Fruit fly (Drosophila melanogaster) S2 (cell line): ENCODE results near the gene CG12523.

ENCODE experiments used
- CG8478 ChIP-seq: fragments of >200 bp; optimal IDR thresholded peaks from 2 replicates; lab custom pipeline; 2018
- CTCF ChIP-seq, 2 experiments: fragments of >200 bp; optimal IDR thresholded peaks; 2 replicates each; lab custom pipeline; 2018

CG12523 gene

dm6 chr3L:10772527-10773184 lies 28.3 kb upstream of the CG12523 start:
- TF ChIP-seq CTCF (optimal IDR thresholded peaks at IDR 0.05; lab: Kevin White, UChicago) (no peak), CG8478 (lab: Kevin White, UChicago) (no peak)

dm6 chr3L:10773585-10773984 lies 27.4 kb upstream of the CG12523 start:
- TF ChIP-seq CG8478 (lab: Kevin White, UChicago) (no peak), CTCF (optimal IDR thresholded peaks at IDR 0.05; lab: Kevin White, UChicago) (no peak)

- TF ChIP-seq CTCF (optimal IDR thresholded peaks at IDR 0.05; lab: Kevin White, UChicago) = no peak
- TF ChIP-seq CG8478 (lab: Kevin White, UChicago) = no peak
Observed at dm6 chr3L:10775182-10775581, 25.8 kb upstream of the CG12523 start.

dm6 chr3L:10775736-10776135 lies 25.3 kb upstream of the CG12523 start:
- no peak for TF ChIP-seq CG8478 (lab: Kevin White, UChicago)
- no peak for TF ChIP-seq CTCF (optimal IDR thresholded peaks at IDR 0.05; lab: Kevin White, UChicago)

dm6 chr3L:10776367-10777026 lies 24.5 kb upstream of the CG12523 start:
- TF ChIP-seq CG8478 (lab: Kevin White, UChicago) (no peak), CTCF (optimal IDR thresholded peaks at IDR 0.05; lab: Kevin White, UChicago) (no peak)

dm6 chr3L:10777493-10777897 lies 23.5 kb upstream of the CG12523 start:
- no peak for TF ChIP-seq CTCF (optimal IDR thresholded peaks at IDR 0.05; lab: Kevin White, UChicago)
- no peak for TF ChIP-seq CG8478 (lab: Kevin White, UChicago)

- TF ChIP-seq CG8478 (lab: Kevin White, UChicago) = no peak
- TF ChIP-seq CTCF (optimal IDR thresholded peaks at IDR 0.05; lab: Kevin White, UChicago) = no peak
Observed at dm6 chr3L:10777909-10778308, 23.1 kb upstream of the CG12523 start.

- TF ChIP-seq CG8478 (lab: Kevin White, UChicago) = no peak
- no peak for TF ChIP-seq CTCF (optimal IDR thresholded peaks at IDR 0.05; lab: Kevin White, UChicago)
Observed at dm6 chr3L:10779291-10779690, 21.7 kb upstream of the CG12523 start.

- TF ChIP-seq CTCF (optimal IDR thresholded peaks at IDR 0.05; lab: Kevin White, UChicago) = no peak
- TF ChIP-seq CG8478 (lab: Kevin White, UChicago) = no peak
Observed at dm6 chr3L:10781323-10781722, 19.7 kb upstream of the CG12523 start.

- TF ChIP-seq CTCF (optimal IDR thresholded peaks at IDR 0.05; lab: Kevin White, UChicago) (no peak), CG8478 (lab: Kevin White, UChicago) (no peak)
Observed at dm6 chr3L:10783015-10783675, 17.8 kb upstream of the CG12523 start.

- TF ChIP-seq CTCF (optimal IDR thresholded peaks at IDR 0.05; lab: Kevin White, UChicago) (no peak), CG8478 (lab: Kevin White, UChicago) (no peak)
Observed at dm6 chr3L:10784566-10785003, 16.4 kb upstream of the CG12523 start.

dm6 chr3L:10785988-10786706 lies 14.8 kb upstream of the CG12523 start:
- no peak for TF ChIP-seq CTCF (optimal IDR thresholded peaks at IDR 0.05; lab: Kevin White, UChicago)
- TF ChIP-seq CG8478 (lab: Kevin White, UChicago) = no peak

- TF ChIP-seq CTCF (optimal IDR thresholded peaks at IDR 0.05; lab: Kevin White, UChicago) (no peak), CG8478 (lab: Kevin White, UChicago) (no peak)
Observed at dm6 chr3L:10787652-10788330, 13.2 kb upstream of the CG12523 start.

dm6 chr3L:10788586-10788985 lies 12.4 kb upstream of the CG12523 start:
- TF ChIP-seq CG8478 (lab: Kevin White, UChicago) (no peak), CTCF (optimal IDR thresholded peaks at IDR 0.05; lab: Kevin White, UChicago) (no peak)
